Worm (Caenorhabditis elegans) whole organism, early embryonic: Measurements from ENCODE around the gene lin-9.

ENCODE experiments used
- B0310.2 ChIP-seq: sonication (generic microtip); optimal IDR thresholded peaks from 2 replicates; lab custom pipeline; 2016; ENCODE audit warnings: mild to moderate bottlenecking, missing genetic modification characterization, missing compliant biosample characterization
- F13C5.2 ChIP-seq: sonication (generic microtip); optimal IDR thresholded peaks from 2 replicates; lab custom pipeline; 2017; ENCODE audit warnings: mild to moderate bottlenecking, missing genetic modification characterization, inconsistent platforms, missing compliant biosample characterization
- aly-1 ChIP-seq: sonication (generic microtip); optimal IDR thresholded peaks from 2 replicates; lab custom pipeline; 2016; ENCODE audit warnings: missing genetic modification characterization, missing compliant biosample characterization
- ama-1 ChIP-seq: fragments of 150-350 bp; optimal IDR thresholded peaks from 2 replicates; lab custom pipeline; 2014
- ceh-13 ChIP-seq: fragments of 200-800 bp; sonication (Bioruptor generic); optimal IDR thresholded peaks from 2 replicates; lab custom pipeline; 2018; ENCODE audit warnings: mild to moderate bottlenecking, missing genetic modification characterization, missing compliant biosample characterization
- ceh-36 ChIP-seq: sonication (generic microtip); optimal IDR thresholded peaks from 2 replicates; lab custom pipeline; 2016; ENCODE audit warnings: missing genetic modification characterization, inconsistent platforms, missing compliant biosample characterization
- ets-7 ChIP-seq: sonication (generic microtip); optimal IDR thresholded peaks from 2 replicates; lab custom pipeline; 2016; ENCODE audit warnings: missing genotype, missing genetic modification characterization, missing compliant biosample characterization
- flt-1 ChIP-seq: fragments of 200-800 bp; sonication (Bioruptor generic); IDR thresholded peaks from 2 replicates; pipeline ENCODE4 v1.3.6; 2022; ENCODE audit warnings: missing genetic modification characterization, missing compliant biosample characterization
- hmbx-1 ChIP-seq: sonication (generic microtip); optimal IDR thresholded peaks from 2 replicates; lab custom pipeline; 2016; ENCODE audit warnings: mild to moderate bottlenecking, missing genetic modification characterization, missing compliant biosample characterization
- hmg-4 ChIP-seq: fragments of 200-800 bp; sonication (Bioruptor generic); optimal IDR thresholded peaks from 2 replicates; lab custom pipeline; 2018; ENCODE audit warnings: mild to moderate bottlenecking, missing genetic modification characterization, missing compliant biosample characterization
- hnd-1 ChIP-seq: sonication (generic microtip); optimal IDR thresholded peaks from 2 replicates; lab custom pipeline; 2016; ENCODE audit warnings: missing genetic modification characterization, missing compliant biosample characterization
- pes-1 ChIP-seq: fragments of 200-800 bp; sonication (Bioruptor generic); IDR thresholded peaks from 2 replicates; pipeline ENCODE4 v1.3.6; 2022; ENCODE audit warnings: missing genetic modification reagents, missing genetic modification characterization, missing compliant biosample characterization
- scrt-1 ChIP-seq: fragments of 200-800 bp; sonication (Bioruptor generic); IDR thresholded peaks from 2 replicates; pipeline ENCODE4 v1.3.6; 2022; ENCODE audit warnings: missing genetic modification characterization, missing compliant biosample characterization
- tbx-11 ChIP-seq: fragments of 200-800 bp; sonication (Bioruptor generic); IDR thresholded peaks from 2 replicates; pipeline ENCODE4 v1.3.6; 2022; ENCODE audit warnings: missing genetic modification characterization, missing compliant biosample characterization

ce11 chrIII:8851961-8852360 lies 52.0 kb downstream of the lin-9 start, which contains the start of gene plg-1:
- TF ChIP-seq ceh-36 (tag; lab: Kevin White, UChicago) (no peak), flt-1 (GFP tag; lab: Robert Waterston, UW) (no peak), ama-1 (lab: Kevin White, UChicago) (no peak), ets-7 (tag; lab: Kevin White, UChicago) (no peak), hmbx-1 (no peak), tbx-11 (GFP tag; lab: Robert Waterston, UW) (no peak), hnd-1 (tag; lab: Kevin White, UChicago) (no peak), F13C5.2 (tag; lab: Kevin White, UChicago) (no peak), B0310.2 (tag; lab: Kevin White, UChicago) (no peak), ceh-13 (GFP tag; lab: Kevin White, UChicago) (no peak), aly-1 (tag; lab: Kevin White, UChicago) (no peak), hmg-4 (no peak), scrt-1 (GFP tag; lab: Robert Waterston, UW) (no peak), pes-1 (GFP tag; lab: Robert Waterston, UW) (no peak)
